Worm (Caenorhabditis elegans): ENCODE measurements around the gene C43F9.4.
A peak's percentile ranks its signal among the peaks of the same experiment; 100 is the strongest.

C43F9.4 gene

DNA sequence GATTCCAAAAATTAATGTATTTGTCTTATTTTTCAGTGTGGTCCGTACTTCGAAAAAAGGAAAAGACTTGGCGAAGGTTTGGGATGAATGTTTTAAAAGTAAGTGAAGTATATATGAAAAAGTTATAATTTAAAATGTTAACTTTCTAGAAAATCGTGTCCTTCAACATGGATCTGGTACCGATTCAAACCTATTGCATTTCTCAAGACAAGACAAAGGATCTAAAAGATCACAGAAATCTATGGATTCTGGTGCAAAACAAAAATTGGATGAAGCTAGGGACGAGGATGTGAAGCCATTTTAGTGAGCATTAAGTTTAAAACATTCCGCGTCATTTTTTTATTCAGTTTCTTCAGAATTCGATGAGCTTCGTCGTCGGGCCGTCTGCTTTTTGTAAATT, 34.0 kb downstream of the C43F9.4 start, which contains the start of gene zim-2:
Gene zim-2, plus strand, starts transcription at position 301 of the 400 bp plus-strand sequence.
- peak in 1 of 2 experiments; percentile 43 for TF ChIP-seq unc-62 (GFP tag; optimal IDR thresholded peaks at IDR 0.05 in 1 of 2)
- TF ChIP-seq unc-62 (tag; optimal IDR thresholded peaks at IDR 0.05) = no peak
- TF ChIP-seq ztf-11 (tag; optimal IDR thresholded peaks at IDR 0.05) = no peak
- TF ChIP-seq skn-1 (tag; optimal IDR thresholded peaks at IDR 0.05) = no peak
- TF ChIP-seq ces-1 (GFP tag; optimal IDR thresholded peaks at IDR 0.05) = no peak

DNA sequence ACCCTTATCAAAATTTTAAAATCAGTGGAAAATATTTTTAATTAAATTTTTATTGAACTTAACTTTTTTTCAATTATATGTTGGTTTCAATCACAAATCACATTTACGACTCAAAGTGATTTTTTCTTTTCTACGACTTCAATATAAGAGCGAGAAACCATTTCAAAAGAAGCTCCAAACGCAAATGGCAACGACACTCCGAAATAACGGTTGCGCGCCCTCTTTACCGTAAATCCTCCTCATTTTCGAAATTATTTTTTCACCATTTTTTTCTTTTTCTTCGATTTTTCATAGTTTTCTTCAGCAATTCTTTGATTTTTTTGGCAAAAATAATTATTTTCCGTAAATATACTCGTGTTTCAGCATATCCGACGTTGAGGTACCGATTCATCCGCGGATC, 36.0 kb downstream of the C43F9.4 start:
- peak; percentile 97 for TF ChIP-seq Y48G9A.11 (GFP tag; IDR thresholded peaks at IDR 0.05)

ce11 chrIV:10548546-10548945, 40.4 kb downstream of the C43F9.4 start:
- TF ChIP-seq vab-7 (GFP tag; IDR thresholded peaks at IDR 0.05) (peak; percentile 66), Y48G9A.11 (GFP tag; IDR thresholded peaks at IDR 0.05) (peak; percentile 62; the same call in 1 of the 2 replicates), lim-7 (GFP tag; IDR thresholded peaks at IDR 0.05) (peak; percentile 70; the same call in 1 of the 2 replicates), arid-1 (GFP tag; conservative IDR thresholded peaks at IDR 0.05) (0 out of 2 replicates have a peak, but pooled peaks have one; percentile 30), dmd-8 (GFP tag; IDR thresholded peaks at IDR 0.05) (0 out of 2 replicates have a peak, but pooled peaks have one; percentile 52)

ce11 chrIV:10546589-10547136, 42.3 kb downstream of the C43F9.4 start, which contains the start of gene zim-1:
Gene zim-1 (plus strand): TSS chrIV:10547086.
- no peak for TF ChIP-seq fos-1 (tag; optimal IDR thresholded peaks at IDR 0.05)
- no peak for TF ChIP-seq ztf-7 (tag; optimal IDR thresholded peaks at IDR 0.05)
- no peak for TF ChIP-seq fkh-10 (GFP tag; optimal IDR thresholded peaks at IDR 0.05)
- TF ChIP-seq Y48G9A.11 (GFP tag; IDR thresholded peaks at IDR 0.05) = no peak
- no peak for TF ChIP-seq ama-1 (optimal IDR thresholded peaks at IDR 0.05)
- no peak for TF ChIP-seq F49E8.2 (tag; optimal IDR thresholded peaks at IDR 0.05; ENCODE audit: borderline replicate concordance)
- no peak for TF ChIP-seq ceh-20 (GFP tag; IDR thresholded peaks at IDR 0.05)
- TF ChIP-seq snpc-4 (tag; optimal IDR thresholded peaks at IDR 0.05) = no peak
- TF ChIP-seq ceh-32 (tag; optimal IDR thresholded peaks at IDR 0.05; ENCODE audit: poor library complexity) = no peak
- TF ChIP-seq Y5F2A.4 (GFP tag; optimal IDR thresholded peaks at IDR 0.05) = no peak
- no peak for TF ChIP-seq nhr-28 (tag; optimal IDR thresholded peaks at IDR 0.05)

DNA sequence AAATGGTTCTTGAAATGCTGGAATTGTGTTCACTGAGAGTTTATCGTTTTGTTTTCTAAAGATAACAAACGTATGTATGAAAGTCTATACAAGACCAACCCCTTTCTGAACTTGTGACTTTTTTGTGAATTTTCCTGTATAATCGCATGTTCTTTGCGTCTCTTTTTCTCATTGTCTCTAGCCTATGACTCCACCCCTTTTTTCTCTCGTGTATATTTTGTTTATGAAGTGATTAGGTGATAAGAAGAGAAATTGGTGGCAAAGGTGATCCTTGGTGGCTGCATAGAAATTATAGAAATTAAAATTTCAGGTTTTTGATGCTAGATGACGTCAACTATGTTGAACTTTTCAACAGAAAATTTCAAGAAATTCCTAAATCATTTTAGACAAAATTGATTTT, 43.9 kb downstream of the C43F9.4 start, which contains the start of gene T07G12.5:
Gene T07G12.5, minus strand, starts transcription at position 101 of the 400 bp plus-strand sequence.
- TF ChIP-seq T26A8.4 (GFP tag; IDR thresholded peaks at IDR 0.05) (no peak), daf-16 (GFP tag; optimal IDR thresholded peaks at IDR 0.05) (no peak), daf-16 (tag; optimal IDR thresholded peaks at IDR 0.05) (peak; percentile 51), mxl-2 (GFP tag; conservative IDR thresholded peaks at IDR 0.05) (no peak), dmd-6 (GFP tag; IDR thresholded peaks at IDR 0.05) (no peak), hif-1 (tag; optimal IDR thresholded peaks at IDR 0.05) (no peak), daf-19 (GFP tag; conservative IDR thresholded peaks at IDR 0.05) (no peak), hmg-1.1 (GFP tag; IDR thresholded peaks at IDR 0.05) (no peak), nhr-76 (tag; optimal IDR thresholded peaks at IDR 0.05) (no peak), lin-1 (GFP tag; IDR thresholded peaks at IDR 0.05) (no peak), mxl-3 (GFP tag; optimal IDR thresholded peaks at IDR 0.05) (no peak), nhr-11 (tag; optimal IDR thresholded peaks at IDR 0.05) (no peak), lin-13 (GFP tag; optimal IDR thresholded peaks at IDR 0.05) (no peak), daf-12 (tag; optimal IDR thresholded peaks at IDR 0.05) (no peak), spr-3 (GFP tag; optimal IDR thresholded peaks at IDR 0.05) (no peak), gei-8 (GFP tag; optimal IDR thresholded peaks at IDR 0.05) (no peak), nhr-25 (tag; optimal IDR thresholded peaks at IDR 0.05; ENCODE audit: borderline replicate concordance, insufficient read depth) (no peak), zfp-3 (GFP tag; conservative IDR thresholded peaks at IDR 0.05) (no peak), mdl-1 (tag; optimal IDR thresholded peaks at IDR 0.05) (no peak), rbr-2 (tag; optimal IDR thresholded peaks at IDR 0.05) (no peak), dmd-9 (GFP tag; IDR thresholded peaks at IDR 0.05) (no peak), nhr-41 (GFP tag; IDR thresholded peaks at IDR 0.05) (no peak), ceh-44 (GFP tag; IDR thresholded peaks at IDR 0.05) (no peak), snpc-1.2 (GFP tag; IDR thresholded peaks at IDR 0.05) (no peak), hlh-11 (tag; optimal IDR thresholded peaks at IDR 0.05) (peak; percentile 8)

All from whole organism, L4 larva.